Worm (Caenorhabditis elegans) whole organism, L1 larva: ENCODE results near the gene T10H9.1.

Experiments used
- C04F5.9 ChIP-seq: sonication (generic microtip); optimal IDR thresholded peaks from 2 replicates; lab custom pipeline; 2016; ENCODE audit warnings: missing genetic modification characterization, missing compliant biosample characterization
- C16A3.4 ChIP-seq: fragments of 150-350 bp; optimal IDR thresholded peaks from 2 replicates; lab custom pipeline; 2014; ENCODE audit warnings: missing biosample characterization, missing genetic modification characterization
- alr-1 ChIP-seq: fragments of 200-800 bp; sonication (Bioruptor generic); optimal IDR thresholded peaks from 2 replicates; lab custom pipeline; 2018; ENCODE audit warnings: borderline replicate concordance, mild to moderate bottlenecking, missing genetic modification characterization, missing compliant biosample characterization
- aly-2 ChIP-seq: fragments of 150-350 bp; optimal IDR thresholded peaks from 2 replicates; lab custom pipeline; 2014; ENCODE audit warnings: missing biosample characterization, missing genetic modification characterization
- ama-1 ChIP-seq: fragments of 150-350 bp; optimal IDR thresholded peaks from 2 replicates; lab custom pipeline; 2014
- blmp-1 ChIP-seq: fragments of 150-350 bp; optimal IDR thresholded peaks from 2 replicates; lab custom pipeline; 2014; ENCODE audit warnings: missing biosample characterization, missing genetic modification characterization
- ceh-63 ChIP-seq: fragments of 200-800 bp; sonication (Bioruptor generic); optimal IDR thresholded peaks from 2 replicates; lab custom pipeline; 2018; ENCODE audit warnings: mild to moderate bottlenecking, missing genetic modification characterization, missing compliant biosample characterization
- ceh-8 ChIP-seq: fragments of 200-800 bp; sonication (Bioruptor generic); optimal IDR thresholded peaks from 2 replicates; lab custom pipeline; 2018; ENCODE audit warnings: mild to moderate bottlenecking, missing genetic modification characterization, moderate library complexity, missing compliant biosample characterization
- ceh-82 ChIP-seq, 3 experiments: fragments of 150-350 bp in 1 of 3; sonication (generic microtip) in 2 of 3; optimal IDR thresholded peaks; 2 replicates each; lab custom pipeline; 2014 to 2017; ENCODE audit warnings: missing biosample characterization in 3 of 3, missing genetic modification characterization in 3 of 3
- ceh-88 ChIP-seq: fragments of 200-800 bp; sonication (Bioruptor generic); IDR thresholded peaks from 2 replicates; pipeline ENCODE4 v1.3.6; 2022; ENCODE audit warnings: missing genetic modification characterization, missing compliant biosample characterization
- ceh-90 ChIP-seq: sonication (generic microtip); optimal IDR thresholded peaks from 2 replicates; lab custom pipeline; 2016; ENCODE audit warnings: missing genetic modification characterization, missing compliant biosample characterization
- ces-1 ChIP-seq: fragments of 150-350 bp; optimal IDR thresholded peaks from 2 replicates; lab custom pipeline; 2014; ENCODE audit warnings: missing biosample characterization, missing genetic modification reagents, missing genetic modification characterization
- dpl-1 ChIP-seq, 3 experiments: fragments of 150-350 bp in 2 of 3; sonication (generic microtip) in 1 of 3; optimal IDR thresholded peaks; 2 replicates each; lab custom pipeline; 2014 to 2017; ENCODE audit warnings: missing biosample characterization in 3 of 3, missing genetic modification characterization in 3 of 3, missing genetic modification reagents in 3 of 3
- dsc-1 ChIP-seq: sonication (generic microtip); optimal IDR thresholded peaks from 2 replicates; lab custom pipeline; 2016; ENCODE audit warnings: mild to moderate bottlenecking, missing genetic modification characterization, missing compliant biosample characterization
- efl-1 ChIP-seq, 4 experiments: fragments of 150-350 bp; optimal IDR thresholded peaks in 3 of 4; peaks in 1 of 4; 1 replicate in 1 of 4; 2 replicates in 3 of 4; lab custom pipeline; 2014; ENCODE audit warnings: missing biosample characterization in 2 of 4, missing genetic modification characterization in 2 of 4, missing genetic modification reagents in 2 of 4
- efl-3 ChIP-seq: fragments of 200-800 bp; sonication (Bioruptor generic); optimal IDR thresholded peaks from 2 replicates; lab custom pipeline; 2018; ENCODE audit warnings: mild to moderate bottlenecking, missing genetic modification characterization, missing compliant biosample characterization
- egl-27 ChIP-seq, 2 experiments: fragments of 150-350 bp in 1 of 2; sonication (generic microtip); optimal IDR thresholded peaks; 3 replicates each; lab custom pipeline; 2017 to 2018; ENCODE audit warnings: missing biosample characterization in 2 of 2, missing genetic modification characterization in 2 of 2, missing genetic modification reagents in 2 of 2
- ets-5 ChIP-seq: fragments of 200-800 bp; sonication (Bioruptor generic); IDR thresholded peaks from 2 replicates; pipeline ENCODE4 v1.3.6; 2022; ENCODE audit warnings: missing genetic modification characterization, missing compliant biosample characterization
- grh-1 ChIP-seq: fragments of 200-800 bp; sonication (Bioruptor generic); IDR thresholded peaks from 2 replicates; pipeline ENCODE4 v1.3.6; 2022; ENCODE audit warnings: missing genetic modification reagents, missing genetic modification characterization, missing compliant biosample characterization
- hlh-4 ChIP-seq: sonication (generic microtip); optimal IDR thresholded peaks from 2 replicates; lab custom pipeline; 2016; ENCODE audit warnings: mild to moderate bottlenecking, missing genetic modification characterization, missing compliant biosample characterization
- hpl-2 ChIP-seq: fragments of 150-350 bp; optimal IDR thresholded peaks from 2 replicates; lab custom pipeline; 2014; ENCODE audit warnings: missing biosample characterization, missing genetic modification reagents, missing genetic modification characterization
- irx-1 ChIP-seq: sonication (generic microtip); optimal IDR thresholded peaks from 2 replicates; lab custom pipeline; 2016; ENCODE audit warnings: missing genetic modification characterization, missing compliant biosample characterization
- lin-13 ChIP-seq: fragments of 150-350 bp; optimal IDR thresholded peaks from 2 replicates; lab custom pipeline; 2014; ENCODE audit warnings: missing biosample characterization, missing genetic modification reagents, missing genetic modification characterization
- lin-14 ChIP-seq: fragments of 200-800 bp; sonication (Bioruptor generic); optimal IDR thresholded peaks from 2 replicates; lab custom pipeline; 2018; ENCODE audit warnings: mild to moderate bottlenecking, missing genetic modification characterization, moderate library complexity, missing compliant biosample characterization
- lin-15B ChIP-seq: fragments of 150-350 bp; sonication (generic microtip); optimal IDR thresholded peaks from 3 replicates; lab custom pipeline; 2014; ENCODE audit warnings: missing biosample characterization, missing genetic modification characterization
- lir-3 ChIP-seq: sonication (generic microtip); optimal IDR thresholded peaks from 2 replicates; lab custom pipeline; 2016; ENCODE audit warnings: mild to moderate bottlenecking, missing genetic modification characterization, moderate library complexity, missing compliant biosample characterization; ENCODE audit not compliant: poor library complexity
- lsy-2 ChIP-seq, 2 experiments: fragments of 150-350 bp; optimal IDR thresholded peaks; 2 replicates each; lab custom pipeline; 2014; ENCODE audit warnings: missing biosample characterization in 2 of 2, missing genetic modification characterization in 2 of 2
- mab-9 ChIP-seq: fragments of 200-800 bp; sonication (Bioruptor generic); IDR thresholded peaks from 2 replicates; pipeline ENCODE4 v1.3.6; 2022; ENCODE audit warnings: missing genetic modification reagents, missing genetic modification characterization, missing compliant biosample characterization
- mef-2 ChIP-seq: fragments of 150-350 bp; optimal IDR thresholded peaks from 2 replicates; lab custom pipeline; 2014; ENCODE audit warnings: missing biosample characterization, missing genetic modification characterization
- mep-1 ChIP-seq: fragments of 150-350 bp; optimal IDR thresholded peaks from 2 replicates; lab custom pipeline; 2014; ENCODE audit warnings: missing biosample characterization, missing genetic modification characterization
- nhr-11 ChIP-seq: fragments of 150-350 bp; optimal IDR thresholded peaks from 2 replicates; lab custom pipeline; 2014; ENCODE audit warnings: missing biosample characterization, missing genetic modification characterization
- nhr-12 ChIP-seq: sonication (generic microtip); optimal IDR thresholded peaks from 2 replicates; lab custom pipeline; 2017; ENCODE audit warnings: missing biosample characterization, missing genetic modification characterization
- nhr-19 ChIP-seq: fragments of 200-800 bp; sonication (Bioruptor generic); conservative IDR thresholded peaks from 2 replicates; pipeline ENCODE4 v1.3.6; 2022; ENCODE audit warnings: missing genetic modification characterization, missing compliant biosample characterization
- nhr-20 ChIP-seq: sonication (generic microtip); optimal IDR thresholded peaks from 2 replicates; lab custom pipeline; 2016; ENCODE audit warnings: mild to moderate bottlenecking, missing genetic modification characterization, missing compliant biosample characterization
- nhr-237 ChIP-seq: fragments of 150-350 bp; optimal IDR thresholded peaks from 2 replicates; lab custom pipeline; 2014; ENCODE audit warnings: missing biosample characterization, missing genetic modification characterization
- nhr-28 ChIP-seq: fragments of 150-350 bp; optimal IDR thresholded peaks from 2 replicates; lab custom pipeline; 2014; ENCODE audit warnings: missing biosample characterization, missing genetic modification characterization
- nhr-47 ChIP-seq: sonication (generic microtip); optimal IDR thresholded peaks from 2 replicates; lab custom pipeline; 2016; ENCODE audit warnings: mild to moderate bottlenecking, missing genetic modification characterization, moderate library complexity, missing compliant biosample characterization
- nhr-77 ChIP-seq: fragments of 150-350 bp; optimal IDR thresholded peaks from 2 replicates; lab custom pipeline; 2014; ENCODE audit warnings: missing biosample characterization, missing genetic modification characterization
- nhr-84 ChIP-seq: sonication (generic microtip); optimal IDR thresholded peaks from 2 replicates; lab custom pipeline; 2017; ENCODE audit warnings: missing biosample characterization, missing genetic modification characterization
- nhr-90 ChIP-seq: sonication (generic microtip); optimal IDR thresholded peaks from 2 replicates; lab custom pipeline; 2016; ENCODE audit warnings: mild to moderate bottlenecking, missing genetic modification characterization, missing compliant biosample characterization; ENCODE audit not compliant: poor library complexity
- skn-1 ChIP-seq: fragments of 150-350 bp; optimal IDR thresholded peaks from 2 replicates; lab custom pipeline; 2014; ENCODE audit warnings: missing biosample characterization, missing genetic modification characterization
- snpc-4 ChIP-seq: fragments of 150-350 bp; optimal IDR thresholded peaks from 2 replicates; lab custom pipeline; 2014; ENCODE audit warnings: missing biosample characterization, missing genetic modification characterization
- sptf-1 ChIP-seq: fragments of 150-350 bp; optimal IDR thresholded peaks from 2 replicates; lab custom pipeline; 2014; ENCODE audit warnings: missing biosample characterization, missing genetic modification characterization
- sup-37 ChIP-seq: fragments of 200-800 bp; sonication (Bioruptor generic); optimal IDR thresholded peaks from 2 replicates; lab custom pipeline; 2018; ENCODE audit warnings: mild to moderate bottlenecking, missing genetic modification characterization, missing compliant biosample characterization
- swsn-7 ChIP-seq: sonication (generic microtip); optimal IDR thresholded peaks from 2 replicates; lab custom pipeline; 2016; ENCODE audit warnings: missing genetic modification characterization, missing compliant biosample characterization
- tlp-1 ChIP-seq: fragments of 150-350 bp; optimal IDR thresholded peaks from 2 replicates; lab custom pipeline; 2014; ENCODE audit warnings: missing biosample characterization, missing genetic modification characterization
- unc-130 ChIP-seq: fragments of 150-350 bp; optimal IDR thresholded peaks from 2 replicates; lab custom pipeline; 2017; ENCODE audit warnings: missing biosample characterization, missing genetic modification characterization, inconsistent platforms
- unc-30 ChIP-seq: sonication (generic microtip); optimal IDR thresholded peaks from 2 replicates; lab custom pipeline; 2017; ENCODE audit warnings: missing biosample characterization, missing genetic modification characterization
- unc-62 ChIP-seq: fragments of 150-350 bp; optimal IDR thresholded peaks from 2 replicates; lab custom pipeline; 2014; ENCODE audit warnings: missing biosample characterization, missing genetic modification reagents, missing genetic modification characterization
- unc-86 ChIP-seq: sonication (generic microtip); optimal IDR thresholded peaks from 2 replicates; lab custom pipeline; 2016; ENCODE audit warnings: missing genetic modification characterization, missing compliant biosample characterization
- vab-15 ChIP-seq: sonication (generic microtip); optimal IDR thresholded peaks from 2 replicates; lab custom pipeline; 2017; ENCODE audit warnings: missing genotype, mild to moderate bottlenecking, missing genetic modification characterization, missing compliant biosample characterization
- zag-1 ChIP-seq: fragments of 150-350 bp; optimal IDR thresholded peaks from 2 replicates; lab custom pipeline; 2014; ENCODE audit warnings: missing biosample characterization, missing genetic modification characterization
- zip-4 ChIP-seq: fragments of 200-800 bp; sonication (Bioruptor generic); optimal IDR thresholded peaks from 2 replicates; lab custom pipeline; 2018; ENCODE audit warnings: mild to moderate bottlenecking, missing genetic modification characterization, moderate library complexity, missing compliant biosample characterization

T10H9.1 gene

ce11 chrV:6656451-6657115 lies 7.2 kb downstream of the T10H9.1 start, which contains the start of gene snb-1 (continued):
- TF ChIP-seq alr-1 (tag; lab: Kevin White, UChicago) (no peak), mab-9 (GFP tag; lab: Robert Waterston, UW) (no peak), zip-4 (GFP tag; lab: Kevin White, UChicago) (peak; percentile 99), lsy-2 (tag; optimal IDR thresholded peaks at IDR 0.05; lab: Kevin White, UChicago) (peak; percentile 64 to 82), snpc-4 (tag; lab: Kevin White, UChicago) (peak; percentile 76), ceh-90 (tag; lab: Kevin White, UChicago) (no peak), C04F5.9 (tag; lab: Kevin White, UChicago) (no peak), ets-5 (no peak), ceh-82 (tag; optimal IDR thresholded peaks at IDR 0.05; lab: Kevin White, UChicago) (peak; percentile 97 to 99 (median 97)), tlp-1 (tag; lab: Kevin White, UChicago) (no peak), skn-1 (tag; lab: Kevin White, UChicago) (peak; percentile 91), mep-1 (peak; percentile 83), nhr-47 (tag; lab: Kevin White, UChicago) (peak; percentile 62), blmp-1 (tag; lab: Kevin White, UChicago) (peak; percentile 87), nhr-12 (no peak), nhr-84 (tag; lab: Kevin White, UChicago) (no peak), nhr-90 (peak; percentile 71), nhr-77 (tag; lab: Kevin White, UChicago) (peak; percentile 19), C16A3.4 (peak; percentile 78), egl-27 (tag; optimal IDR thresholded peaks at IDR 0.05; lab: Kevin White, UChicago) (no peak), ceh-8 (GFP tag; lab: Kevin White, UChicago) (no peak), nhr-19 (peak; percentile 54), unc-62 (GFP tag; lab: Kevin White, UChicago) (no peak), mef-2 (tag; lab: Kevin White, UChicago) (no peak), lin-13 (GFP tag; lab: Kevin White, UChicago) (peak; percentile 35), hpl-2 (GFP tag; lab: Kevin White, UChicago) (peak; percentile 48), lin-15B (tag; lab: Kevin White, UChicago) (no peak), unc-130 (tag; lab: Kevin White, UChicago) (peak; percentile 80), ama-1 (lab: Kevin White, UChicago) (no peak), efl-1 (optimal IDR thresholded peaks at IDR 0.05; lab: Kevin White, UChicago) (peak; percentile 69 to 70), efl-1 (GFP tag; optimal IDR thresholded peaks at IDR 0.05 in 1 of 2; lab: Kevin White, UChicago) (peak; percentile 66 to 97), efl-3 (GFP tag; lab: Kevin White, UChicago) (no peak), lir-3 (tag; lab: Kevin White, UChicago) (no peak), lin-14 (GFP tag; lab: Kevin White, UChicago) (peak; percentile 74), nhr-20 (tag; lab: Kevin White, UChicago) (peak; percentile 76), unc-86 (tag; lab: Kevin White, UChicago) (peak; percentile 16), dpl-1 (GFP tag; optimal IDR thresholded peaks at IDR 0.05; lab: Kevin White, UChicago) (peak; percentile 61 to 71 (median 62)), unc-30 (tag; lab: Kevin White, UChicago) (no peak), ceh-88 (no peak), nhr-237 (no peak), hlh-4 (no peak), sup-37 (GFP tag; lab: Kevin White, UChicago) (no peak), vab-15 (no peak), ceh-63 (no peak), dsc-1 (tag; lab: Kevin White, UChicago) (peak; percentile 34), aly-2 (tag; lab: Kevin White, UChicago) (no peak), swsn-7 (peak; percentile 54), irx-1 (tag; lab: Kevin White, UChicago) (no peak), grh-1 (GFP tag; lab: Robert Waterston, UW) (peak; percentile 58), nhr-11 (tag; lab: Kevin White, UChicago) (no peak), ces-1 (GFP tag; lab: Kevin White, UChicago) (no peak), nhr-28 (tag; lab: Kevin White, UChicago) (no peak), zag-1 (tag; lab: Kevin White, UChicago) (no peak), sptf-1 (tag; lab: Kevin White, UChicago) (no peak)
